Fruit fly (Drosophila melanogaster) S2 (cell line): ENCODE results near the gene CG18628.

Experiments used
- CG8478 ChIP-seq: fragments of >200 bp; optimal IDR thresholded peaks from 2 replicates; lab custom pipeline; 2018
- CTCF ChIP-seq, 2 experiments: fragments of >200 bp; optimal IDR thresholded peaks; 2 replicates each; lab custom pipeline; 2018

CG18628 gene

dm6 chr3L:10654439-10654838 lies 14.9 kb downstream of the CG18628 start:
- TF ChIP-seq CTCF (optimal IDR thresholded peaks at IDR 0.05; lab: Kevin White, UChicago) (no peak), CG8478 (lab: Kevin White, UChicago) (no peak)

- TF ChIP-seq CG8478 (lab: Kevin White, UChicago) (no peak), CTCF (optimal IDR thresholded peaks at IDR 0.05; lab: Kevin White, UChicago) (no peak)
Measured at dm6 chr3L:10656451-10657198, 17.1 kb downstream of the CG18628 start.

dm6 chr3L:10657311-10657710 lies 17.8 kb downstream of the CG18628 start:
- TF ChIP-seq CG8478 (lab: Kevin White, UChicago) (no peak), CTCF (optimal IDR thresholded peaks at IDR 0.05; lab: Kevin White, UChicago) (no peak)

- TF ChIP-seq CG8478 (lab: Kevin White, UChicago) (no peak), CTCF (optimal IDR thresholded peaks at IDR 0.05; lab: Kevin White, UChicago) (no peak)
Measured at dm6 chr3L:10658362-10659127, 19.0 kb downstream of the CG18628 start.

dm6 chr3L:10659524-10659923 lies 20.0 kb downstream of the CG18628 start:
- no peak for TF ChIP-seq CG8478 (lab: Kevin White, UChicago)
- no peak for TF ChIP-seq CTCF (optimal IDR thresholded peaks at IDR 0.05; lab: Kevin White, UChicago)

dm6 chr3L:10659993-10660743 lies 20.6 kb downstream of the CG18628 start:
- TF ChIP-seq CG8478 (lab: Kevin White, UChicago) = no peak
- no peak for TF ChIP-seq CTCF (optimal IDR thresholded peaks at IDR 0.05; lab: Kevin White, UChicago)

- TF ChIP-seq CTCF (optimal IDR thresholded peaks at IDR 0.05; lab: Kevin White, UChicago) (no peak), CG8478 (lab: Kevin White, UChicago) (no peak)
Measured at dm6 chr3L:10660744-10661589, 21.4 kb downstream of the CG18628 start, which contains the start of the genes CG32066 and CG8003. Gene CG32066 (minus strand): TSS chr3L:10661013. Gene CG8003 (plus strand): TSS chr3L:10661475.

dm6 chr3L:10663190-10663763 lies 23.7 kb downstream of the CG18628 start, which contains the start of gene Adi1:
Gene Adi1 (plus strand): TSS chr3L:10663376.
- TF ChIP-seq CG8478 (lab: Kevin White, UChicago) (no peak), CTCF (optimal IDR thresholded peaks at IDR 0.05; lab: Kevin White, UChicago) (no peak)

- TF ChIP-seq CTCF (optimal IDR thresholded peaks at IDR 0.05; lab: Kevin White, UChicago) = peak; percentile 53 to 57
- no peak for TF ChIP-seq CG8478 (lab: Kevin White, UChicago)
Measured at dm6 chr3L:10664511-10665062, 25.0 kb downstream of the CG18628 start, which contains the start of gene simj. Gene simj (plus strand): TSS chr3L:10664739.

dm6 chr3L:10665433-10666150 lies 26.1 kb downstream of the CG18628 start:
- TF ChIP-seq CG8478 (lab: Kevin White, UChicago) (no peak), CTCF (optimal IDR thresholded peaks at IDR 0.05; lab: Kevin White, UChicago) (no peak)

- TF ChIP-seq CG8478 (lab: Kevin White, UChicago) = no peak
- no peak for TF ChIP-seq CTCF (optimal IDR thresholded peaks at IDR 0.05; lab: Kevin White, UChicago)
Measured at dm6 chr3L:10666511-10667003, 27.0 kb downstream of the CG18628 start.

dm6 chr3L:10667341-10667740 lies 27.8 kb downstream of the CG18628 start:
- no peak for TF ChIP-seq CG8478 (lab: Kevin White, UChicago)
- TF ChIP-seq CTCF (optimal IDR thresholded peaks at IDR 0.05; lab: Kevin White, UChicago) = no peak
